Worm (Caenorhabditis elegans) whole organism, young adult: ENCODE data around the gene glb-15.

Experiments
- F23B12.7 ChIP-seq: sonication (generic microtip); optimal IDR thresholded peaks from 2 replicates; lab custom pipeline; 2017; ENCODE audit warnings: missing genetic modification characterization, mild to moderate bottlenecking, missing compliant biosample characterization, antibody characterized with exemption, moderate library complexity; ENCODE audit not compliant: insufficient read depth
- F49E8.2 ChIP-seq: sonication (generic microtip); optimal IDR thresholded peaks from 3 replicates; lab custom pipeline; 2017; ENCODE audit warnings: missing genetic modification characterization, mild to moderate bottlenecking, missing compliant biosample characterization, antibody characterized with exemption, moderate library complexity; ENCODE audit not compliant: insufficient read depth
- Y95B8A.8 ChIP-seq: fragments of 200-800 bp; sonication (Bioruptor generic); IDR thresholded peaks from 2 replicates; pipeline ENCODE4 v1.3.6; 2022; ENCODE audit warnings: missing genetic modification reagents, missing genetic modification characterization, missing compliant biosample characterization
- chd-7 ChIP-seq: sonication (generic microtip); optimal IDR thresholded peaks from 2 replicates; lab custom pipeline; 2016; ENCODE audit warnings: mild to moderate bottlenecking, missing genetic modification characterization, moderate library complexity, missing compliant biosample characterization
- dpl-1 ChIP-seq: fragments of 150-350 bp; optimal IDR thresholded peaks from 2 replicates; lab custom pipeline; 2014; ENCODE audit warnings: missing biosample characterization, missing genetic modification reagents, missing genetic modification characterization
- hlh-26 ChIP-seq: fragments of 200-800 bp; sonication (Bioruptor generic); conservative IDR thresholded peaks from 2 replicates; pipeline ENCODE4 v1.3.6; 2022; ENCODE audit warnings: missing genetic modification reagents, missing genetic modification characterization, missing compliant biosample characterization
- lin-40 ChIP-seq: sonication (generic microtip); optimal IDR thresholded peaks from 2 replicates; lab custom pipeline; 2016; ENCODE audit warnings: missing genetic modification characterization, mild to moderate bottlenecking, missing compliant biosample characterization, missing genotype, missing genetic modification reagents
- snpc-4 ChIP-seq, 5 experiments: fragments of 150-350 bp in 1 of 5; sonication (generic microtip) in 4 of 5; optimal IDR thresholded peaks; 2 replicates each; lab custom pipeline; 2014 to 2018; ENCODE audit warnings: missing genetic modification characterization in 5 of 5, missing biosample characterization in 3 of 5, antibody characterized with exemption in 2 of 5, mild to moderate bottlenecking in 2 of 5, missing compliant biosample characterization in 2 of 5, missing genotype in 2 of 5, moderate library complexity in 2 of 5, missing genetic modification reagents in 1 of 5
- ztf-25 ChIP-seq: fragments of 200-800 bp; sonication (Bioruptor generic); IDR thresholded peaks from 2 replicates; pipeline ENCODE4 v1.3.6; 2022; ENCODE audit warnings: missing genetic modification reagents, missing genetic modification characterization, missing compliant biosample characterization

DNA sequence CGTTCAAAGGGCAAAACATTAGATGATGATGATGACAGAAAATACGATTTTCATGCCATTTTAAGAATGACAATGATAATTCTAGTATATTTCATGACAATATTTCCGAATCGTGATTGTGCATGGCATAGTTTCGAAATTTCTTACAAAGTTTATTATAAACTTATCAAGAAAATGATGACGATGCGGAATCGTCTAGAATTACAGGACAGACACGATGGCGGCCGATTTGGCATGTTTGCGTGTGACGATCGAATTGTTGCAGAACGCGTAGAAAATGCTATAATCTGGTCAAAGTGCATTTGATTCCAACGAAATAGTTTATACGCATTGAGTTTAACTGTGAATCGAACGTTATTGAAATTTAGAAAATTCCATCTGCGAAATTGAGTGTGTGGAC is 31.2 kb upstream of the glb-15 start:
- TF ChIP-seq snpc-4 (GFP tag; optimal IDR thresholded peaks at IDR 0.05; lab: Kevin White, UChicago) (no peak), snpc-4 (tag; optimal IDR thresholded peaks at IDR 0.05; lab: Kevin White, UChicago) (no peak), dpl-1 (no peak), F49E8.2 (no peak), ztf-25 (GFP tag; lab: Robert Waterston, UW) (no peak), F23B12.7 (tag; lab: Kevin White, UChicago) (no peak), Y95B8A.8 (GFP tag; lab: Robert Waterston, UW) (no peak), hlh-26 (GFP tag; lab: Robert Waterston, UW) (no peak), chd-7 (tag; lab: Kevin White, UChicago) (no peak), lin-40 (tag; lab: Kevin White, UChicago) (no peak)
